Fruit fly (Drosophila melanogaster) whole organism, embryonic: ENCODE data around the gene RpL14.
A peak's percentile ranks its signal among the peaks of the same experiment; 100 is the strongest.

Source experiments
- Ada2b ChIP-seq: fragments of 200-800 bp; sonication (Bioruptor generic); IDR thresholded peaks from 2 replicates; pipeline ENCODE4 v1.3.6; 2022; ENCODE audit warnings: missing biosample characterization, missing genetic modification characterization
- Bgb ChIP-seq: fragments of 200-800 bp; sonication (Bioruptor generic); IDR thresholded peaks from 2 replicates; pipeline ENCODE4 v1.3.6; 2022; ENCODE audit warnings: missing biosample characterization, missing genetic modification characterization; ENCODE audit not compliant: partially characterized antibody
- CG10543 ChIP-seq: fragments of 200-800 bp; sonication (Bioruptor generic); optimal IDR thresholded peaks from 3 replicates; lab custom pipeline; 2017; ENCODE audit warnings: missing biosample characterization, mild to moderate bottlenecking, missing genetic modification characterization, moderate library complexity
- CG11093 ChIP-seq: fragments of 200-800 bp; sonication (Bioruptor generic); IDR thresholded peaks from 3 replicates; pipeline ENCODE4 v1.3.6; 2022; ENCODE audit warnings: missing biosample characterization, missing genetic modification characterization
- CG11247 ChIP-seq: fragments of 200-800 bp; sonication (Bioruptor generic); IDR thresholded peaks from 2 replicates; pipeline ENCODE4 v1.3.6; 2022; ENCODE audit warnings: missing biosample characterization, missing genetic modification characterization
- CG13775 ChIP-seq: fragments of 200-800 bp; sonication (Bioruptor generic); optimal IDR thresholded peaks from 3 replicates; lab custom pipeline; 2017; ENCODE audit warnings: missing biosample characterization, mild to moderate bottlenecking, missing genetic modification characterization
- CG14667 ChIP-seq: fragments of 200-800 bp; sonication (Bioruptor generic); IDR thresholded peaks from 2 replicates; pipeline ENCODE4 v1.3.6; 2022; ENCODE audit warnings: missing biosample characterization, missing genetic modification characterization
- CG17361 ChIP-seq: fragments of 200-800 bp; sonication (Bioruptor generic); IDR thresholded peaks from 3 replicates; pipeline ENCODE4 v1.3.6; 2022; ENCODE audit warnings: missing biosample characterization, missing genetic modification characterization
- CG3281 ChIP-seq: fragments of 200-800 bp; sonication (Bioruptor generic); optimal IDR thresholded peaks from 3 replicates; lab custom pipeline; 2017; ENCODE audit warnings: missing biosample characterization, mild to moderate bottlenecking, missing genetic modification characterization
- CG42726 ChIP-seq: fragments of 200-800 bp; sonication (Bioruptor generic); IDR thresholded peaks from 2 replicates; pipeline ENCODE4 v1.3.6; 2022; ENCODE audit warnings: missing biosample characterization, missing genetic modification characterization; ENCODE audit not compliant: partially characterized antibody
- CG4328 ChIP-seq: fragments of 200-800 bp; sonication (Bioruptor generic); optimal IDR thresholded peaks from 3 replicates; lab custom pipeline; 2017; ENCODE audit warnings: missing biosample characterization, missing genetic modification reagents, missing genetic modification characterization
- CG4820 ChIP-seq: fragments of 200-800 bp; sonication (Bioruptor generic); optimal IDR thresholded peaks from 3 replicates; lab custom pipeline; 2016; ENCODE audit warnings: missing biosample characterization, missing genetic modification characterization
- CG5180 ChIP-seq: fragments of 200-800 bp; sonication (Bioruptor generic); optimal IDR thresholded peaks from 3 replicates; lab custom pipeline; 2017; ENCODE audit warnings: missing biosample characterization, missing genetic modification characterization, mild to moderate bottlenecking, moderate library complexity, missing genetic modification reagents
- CG6813 ChIP-seq: fragments of 200-800 bp; sonication (Bioruptor generic); optimal IDR thresholded peaks from 2 replicates; lab custom pipeline; 2017; ENCODE audit warnings: missing biosample characterization, missing genetic modification characterization, mild to moderate bottlenecking, moderate library complexity, missing genetic modification reagents
- CG7556 ChIP-seq: fragments of 200-800 bp; sonication (Bioruptor generic); optimal IDR thresholded peaks from 2 replicates; lab custom pipeline; 2017; ENCODE audit warnings: missing biosample characterization, mild to moderate bottlenecking, missing genetic modification characterization
- CG7987 ChIP-seq: fragments of 200-800 bp; sonication (Bioruptor generic); optimal IDR thresholded peaks from 2 replicates; lab custom pipeline; 2018; ENCODE audit warnings: missing biosample characterization, mild to moderate bottlenecking, missing genetic modification characterization, moderate library complexity
- D ChIP-seq, 2 experiments: fragments of 200-800 bp in 1 of 2; fragments of >200 bp in 1 of 2; sonication (Bioruptor generic) in 1 of 2; optimal IDR thresholded peaks; 2 replicates in 1 of 2; 3 replicates in 1 of 2; lab custom pipeline; 2017; ENCODE audit warnings: mild to moderate bottlenecking in 1 of 2, missing biosample characterization in 1 of 2, missing genetic modification characterization in 1 of 2, missing genetic modification reagents in 1 of 2
- Deaf1 ChIP-seq: fragments of 200-800 bp; optimal IDR thresholded peaks from 3 replicates; lab custom pipeline; 2019; ENCODE audit warnings: missing biosample characterization, mild to moderate bottlenecking, missing genetic modification characterization, moderate library complexity
- Eip74EF ChIP-seq, 2 experiments: fragments of 200-800 bp in 1 of 2; fragments of >200 bp in 1 of 2; sonication (Bioruptor generic) in 1 of 2; optimal IDR thresholded peaks; 2 replicates each; lab custom pipeline; 2017 to 2019; ENCODE audit warnings: missing biosample characterization in 2 of 2, missing genetic modification characterization in 2 of 2, mild to moderate bottlenecking in 1 of 2, moderate library complexity in 1 of 2
- Fer2 ChIP-seq: fragments of 200-800 bp; sonication (Bioruptor generic); optimal IDR thresholded peaks from 2 replicates; lab custom pipeline; 2018; ENCODE audit warnings: missing biosample characterization, mild to moderate bottlenecking, missing genetic modification characterization, moderate library complexity
- HmgD ChIP-seq: fragments of 200-800 bp; sonication (Bioruptor generic); optimal IDR thresholded peaks from 3 replicates; lab custom pipeline; 2016; ENCODE audit warnings: missing biosample characterization, missing genetic modification characterization
- Max ChIP-seq: fragments of 200-800 bp; sonication (Bioruptor generic); optimal IDR thresholded peaks from 2 replicates; lab custom pipeline; 2016; ENCODE audit warnings: missing biosample characterization, mild to moderate bottlenecking, missing genetic modification characterization
- Med ChIP-seq: fragments of 200-800 bp; sonication (Bioruptor generic); peaks from one replicate; lab custom pipeline; 2016; ENCODE audit warnings: missing biosample characterization, missing genetic modification characterization, mild to moderate bottlenecking, inconsistent platforms, moderate library complexity
- Myb ChIP-seq: fragments of 200-800 bp; sonication (Bioruptor generic); optimal IDR thresholded peaks from 2 replicates; lab custom pipeline; 2016; ENCODE audit warnings: missing biosample characterization, missing genetic modification characterization
- Taf1 ChIP-seq: fragments of 200-800 bp; sonication (Bioruptor generic); IDR thresholded peaks from 2 replicates; pipeline ENCODE4 v1.3.6; 2022; ENCODE audit warnings: missing biosample characterization, missing genetic modification characterization
- Xbp1 ChIP-seq: fragments of 200-800 bp; sonication (Bioruptor generic); optimal IDR thresholded peaks from 3 replicates; lab custom pipeline; 2016; ENCODE audit warnings: missing biosample characterization, mild to moderate bottlenecking, missing genetic modification characterization
- ab ChIP-seq: fragments of 200-800 bp; sonication (Bioruptor generic); optimal IDR thresholded peaks from 2 replicates; lab custom pipeline; 2016; ENCODE audit warnings: missing biosample characterization, missing genetic modification characterization
- gsb-n ChIP-seq: fragments of 200-800 bp; sonication (Bioruptor generic); optimal IDR thresholded peaks from 3 replicates; lab custom pipeline; 2018; ENCODE audit warnings: missing biosample characterization, mild to moderate bottlenecking, missing genetic modification characterization
- hbn ChIP-seq: fragments of 200-800 bp; sonication (Bioruptor generic); IDR thresholded peaks from 2 replicates; pipeline ENCODE4 v1.3.6; 2022; ENCODE audit warnings: missing biosample characterization, missing genetic modification characterization; ENCODE audit not compliant: partially characterized antibody
- jigr1 ChIP-seq: fragments of 200-800 bp; sonication (Bioruptor generic); IDR thresholded peaks from 3 replicates; pipeline ENCODE4 v1.3.6; 2022; ENCODE audit warnings: missing biosample characterization, missing genetic modification characterization
- luna ChIP-seq: fragments of 200-800 bp; sonication (Bioruptor generic); optimal IDR thresholded peaks from 2 replicates; lab custom pipeline; 2016; ENCODE audit warnings: missing biosample characterization, missing genetic modification characterization
- phol ChIP-seq: fragments of 200-800 bp; sonication (Bioruptor generic); optimal IDR thresholded peaks from 3 replicates; lab custom pipeline; 2018; ENCODE audit warnings: missing biosample characterization, mild to moderate bottlenecking, missing genetic modification characterization, moderate library complexity
- pita ChIP-seq: fragments of 200-800 bp; sonication (Bioruptor generic); optimal IDR thresholded peaks from 2 replicates; lab custom pipeline; 2017; ENCODE audit warnings: missing biosample characterization, mild to moderate bottlenecking, missing genetic modification characterization
- pzg ChIP-seq: fragments of 200-800 bp; sonication (Bioruptor generic); optimal IDR thresholded peaks from 3 replicates; lab custom pipeline; 2018; ENCODE audit warnings: missing biosample characterization, mild to moderate bottlenecking, missing genetic modification characterization, moderate library complexity
- rib ChIP-seq: fragments of 200-800 bp; sonication (Bioruptor generic); IDR thresholded peaks from 2 replicates; pipeline ENCODE4 v1.3.6; 2022; ENCODE audit warnings: missing biosample characterization, missing genetic modification characterization
- row ChIP-seq: fragments of 200-800 bp; sonication (Bioruptor generic); IDR thresholded peaks from 3 replicates; pipeline ENCODE4 v1.3.6; 2022; ENCODE audit warnings: missing biosample characterization, missing genetic modification characterization
- sd ChIP-seq: fragments of 200-800 bp; sonication (Bioruptor generic); optimal IDR thresholded peaks from 3 replicates; lab custom pipeline; 2018; ENCODE audit warnings: missing biosample characterization, mild to moderate bottlenecking, missing genetic modification characterization, moderate library complexity
- slou ChIP-seq: fragments of 200-800 bp; sonication (Bioruptor generic); optimal IDR thresholded peaks from 3 replicates; lab custom pipeline; 2016; ENCODE audit warnings: missing biosample characterization, missing genetic modification characterization
- so ChIP-seq: fragments of 200-800 bp; sonication (Bioruptor generic); IDR thresholded peaks from 3 replicates; pipeline ENCODE4 v1.3.6; 2022; ENCODE audit warnings: missing biosample characterization, missing genetic modification characterization
- ssp ChIP-seq: fragments of 200-800 bp; sonication (Bioruptor generic); IDR thresholded peaks from 2 replicates; pipeline ENCODE4 v1.3.6; 2022; ENCODE audit warnings: missing biosample characterization, missing genetic modification characterization
- sug ChIP-seq: fragments of 200-800 bp; optimal IDR thresholded peaks from 2 replicates; lab custom pipeline; 2019; ENCODE audit warnings: missing biosample characterization, mild to moderate bottlenecking, missing genetic modification characterization, moderate library complexity
- tio ChIP-seq: fragments of 200-800 bp; sonication (Bioruptor generic); optimal IDR thresholded peaks from 2 replicates; lab custom pipeline; 2017; ENCODE audit warnings: missing biosample characterization, missing genetic modification characterization, inconsistent platforms
- toy ChIP-seq: fragments of 200-800 bp; sonication (Bioruptor generic); IDR thresholded peaks from 2 replicates; pipeline ENCODE4 v1.3.6; 2022; ENCODE audit warnings: missing biosample characterization, missing genetic modification characterization
- ttk ChIP-seq: fragments of 200-800 bp; sonication (Bioruptor generic); IDR thresholded peaks from 2 replicates; pipeline ENCODE4 v2.1.2; 2022; ENCODE audit warnings: missing biosample characterization, missing genetic modification characterization
- vvl ChIP-seq: fragments of 200-800 bp; sonication (Bioruptor generic); IDR thresholded peaks from 2 replicates; pipeline ENCODE4 v1.3.6; 2022; ENCODE audit warnings: missing biosample characterization, missing genetic modification characterization
- wor ChIP-seq: fragments of 200-800 bp; sonication (Bioruptor generic); IDR thresholded peaks from 2 replicates; pipeline ENCODE4 v1.3.6; 2022; ENCODE audit warnings: missing biosample characterization, missing genetic modification characterization

The RpL14 gene

DNA sequence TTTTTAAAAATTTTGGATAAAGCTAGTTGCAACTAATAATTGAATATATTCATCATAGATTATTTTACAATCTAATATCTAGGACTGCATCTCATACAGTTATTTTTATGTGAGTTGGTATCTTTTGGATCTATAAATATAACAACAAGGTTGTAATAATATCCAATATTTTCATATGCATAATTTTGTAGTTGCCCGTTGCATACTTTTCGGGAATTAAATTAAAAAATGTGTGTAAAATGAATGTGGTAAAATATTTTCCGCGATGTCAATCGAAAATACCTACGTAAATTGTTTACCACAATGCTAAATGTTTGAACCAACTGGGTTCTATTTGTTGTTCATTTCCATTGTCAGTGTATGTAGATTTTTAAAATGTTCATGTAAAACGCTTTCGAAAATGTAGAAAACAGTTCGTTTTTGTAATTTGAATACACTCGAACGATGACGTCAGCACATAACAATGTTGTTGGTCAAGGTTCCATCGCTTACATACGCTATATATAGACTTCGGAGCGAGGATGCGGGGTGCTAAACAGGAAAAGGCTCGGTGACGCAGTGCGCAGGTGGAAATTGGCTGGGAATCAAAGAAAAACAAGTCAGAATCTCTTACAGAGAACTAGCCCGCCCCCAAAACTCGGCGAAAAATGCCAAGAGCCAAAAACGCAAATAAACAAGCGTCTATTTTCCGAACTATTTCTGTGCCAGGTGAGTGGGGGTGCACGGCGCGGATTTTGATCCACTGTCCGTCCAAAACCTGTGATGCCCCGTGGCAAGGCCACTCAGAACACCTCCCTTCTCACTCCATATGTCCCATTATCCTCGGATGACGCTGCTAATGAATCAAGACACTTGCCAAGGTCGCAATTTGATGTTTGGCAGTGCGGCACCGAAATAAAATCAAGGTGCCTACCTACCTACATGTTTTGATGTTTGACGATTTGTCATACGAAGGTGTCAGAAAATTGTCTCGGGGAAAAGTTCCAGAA, 27.3 kb downstream of the RpL14 start (continued):
- TF ChIP-seq Eip74EF (GFP tag; optimal IDR thresholded peaks at IDR 0.05; lab: Kevin White, UChicago) (peak in 1 of 2 experiments; percentile 4), sd (tag; lab: Kevin White, UChicago) (peak; percentile 92), ssp (GFP tag; lab: Robert Waterston, UW) (no peak), wor (GFP tag; lab: Robert Waterston, UW) (no peak), Bgb (GFP tag; lab: Robert Waterston, UW) (peak; percentile 68), pita (GFP tag; lab: Kevin White, UChicago) (peak; percentile 68), Myb (GFP tag; lab: Kevin White, UChicago) (peak; percentile 46), pzg (GFP tag; lab: Kevin White, UChicago) (peak; percentile 4)

DNA sequence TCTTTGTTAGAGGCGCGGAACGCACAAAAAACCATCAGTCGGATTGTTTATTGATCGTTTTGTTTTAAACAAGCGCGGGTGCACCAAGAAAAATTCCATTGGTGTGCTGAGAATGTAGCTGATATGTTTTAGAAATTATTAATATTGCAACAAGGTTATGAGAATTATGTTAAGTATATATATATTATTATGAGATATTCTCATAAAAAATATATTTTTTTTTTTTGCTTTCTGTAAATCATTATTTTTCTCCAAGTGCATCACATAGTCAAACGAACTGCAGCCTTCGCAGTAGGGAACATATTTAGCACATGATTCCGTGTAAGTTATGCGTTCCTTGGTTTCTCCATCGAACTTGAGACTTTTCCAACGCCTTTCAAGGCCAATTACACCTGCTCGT, 28.2 kb downstream of the RpL14 start:
- peak; percentile 13 for TF ChIP-seq tio (GFP tag; lab: Kevin White, UChicago)
- peak; percentile 65; the same call in 1 of the 3 replicates for TF ChIP-seq CG11093 (GFP tag; lab: Robert Waterston, UW)
- TF ChIP-seq luna (GFP tag; lab: Kevin White, UChicago) = no peak
- TF ChIP-seq vvl = peak; percentile 85
- peak; percentile 39; the same call in 1 of the 2 replicates for TF ChIP-seq Taf1 (GFP tag; lab: Robert Waterston, UW)
- no peak for TF ChIP-seq CG42726 (GFP tag; lab: Robert Waterston, UW)
- TF ChIP-seq so (GFP tag; lab: Robert Waterston, UW) = peak; percentile 57; the same call in 1 of the 3 replicates
- peak; percentile 64; the same call in 1 of the 2 replicates for TF ChIP-seq ttk (GFP tag; lab: Robert Waterston, UW)
- TF ChIP-seq CG10543 (GFP tag; lab: Kevin White, UChicago) = peak; percentile 30
- TF ChIP-seq CG6813 = peak; percentile 22
- TF ChIP-seq row (GFP tag; lab: Robert Waterston, UW) = peak; percentile 81
- peak; percentile 37 for TF ChIP-seq Max (GFP tag; lab: Kevin White, UChicago)
- peak; percentile 59 for TF ChIP-seq CG4328 (GFP tag; lab: Kevin White, UChicago)
- TF ChIP-seq Ada2b (GFP tag; lab: Robert Waterston, UW) = peak; percentile 86
- no peak for TF ChIP-seq ab (GFP tag; lab: Kevin White, UChicago)
- no peak for TF ChIP-seq HmgD (GFP tag; lab: Kevin White, UChicago)
- peak; percentile 58; the same call in 1 of the 2 replicates for TF ChIP-seq rib (GFP tag; lab: Robert Waterston, UW)
- peak; percentile 33 for TF ChIP-seq CG13775 (GFP tag; lab: Kevin White, UChicago)
- TF ChIP-seq jigr1 = no peak
- peak; percentile 60; the same call in 1 of the 2 replicates for TF ChIP-seq toy
- peak; percentile 53 for TF ChIP-seq Deaf1
- peak; percentile 21 for TF ChIP-seq slou
- TF ChIP-seq D (optimal IDR thresholded peaks at IDR 0.05; lab: Kevin White, UChicago) = no peak
- peak; percentile 72 for TF ChIP-seq D (GFP tag; optimal IDR thresholded peaks at IDR 0.05; lab: Kevin White, UChicago)
- TF ChIP-seq phol (tag; lab: Kevin White, UChicago) = peak; percentile 82
- TF ChIP-seq sug = peak; percentile 29
- peak; percentile 55 for TF ChIP-seq CG3281
- no peak for TF ChIP-seq CG4820
- peak; percentile 84 for TF ChIP-seq CG17361 (GFP tag; lab: Robert Waterston, UW)
- TF ChIP-seq CG5180 (GFP tag; lab: Kevin White, UChicago) = peak; percentile 28
- peak; percentile 57 for TF ChIP-seq CG11247 (GFP tag; lab: Robert Waterston, UW)
- TF ChIP-seq CG14667 (GFP tag; lab: Robert Waterston, UW) = peak; percentile 82
- peak; percentile 51 for TF ChIP-seq gsb-n (tag; lab: Kevin White, UChicago)
- TF ChIP-seq Med = peak; percentile 63
- no peak for TF ChIP-seq CG7987 (GFP tag; lab: Kevin White, UChicago)
- peak; percentile 42 for TF ChIP-seq Fer2 (tag; lab: Kevin White, UChicago)
- peak; percentile 50 for TF ChIP-seq Xbp1 (GFP tag; lab: Kevin White, UChicago)
- peak; percentile 38 for TF ChIP-seq CG7556 (GFP tag; lab: Kevin White, UChicago)
- no peak for TF ChIP-seq hbn (GFP tag; lab: Robert Waterston, UW)
